Fruit fly (Drosophila melanogaster): Measurements from ENCODE around the gene SWIP.

Gene SWIP

DNA sequence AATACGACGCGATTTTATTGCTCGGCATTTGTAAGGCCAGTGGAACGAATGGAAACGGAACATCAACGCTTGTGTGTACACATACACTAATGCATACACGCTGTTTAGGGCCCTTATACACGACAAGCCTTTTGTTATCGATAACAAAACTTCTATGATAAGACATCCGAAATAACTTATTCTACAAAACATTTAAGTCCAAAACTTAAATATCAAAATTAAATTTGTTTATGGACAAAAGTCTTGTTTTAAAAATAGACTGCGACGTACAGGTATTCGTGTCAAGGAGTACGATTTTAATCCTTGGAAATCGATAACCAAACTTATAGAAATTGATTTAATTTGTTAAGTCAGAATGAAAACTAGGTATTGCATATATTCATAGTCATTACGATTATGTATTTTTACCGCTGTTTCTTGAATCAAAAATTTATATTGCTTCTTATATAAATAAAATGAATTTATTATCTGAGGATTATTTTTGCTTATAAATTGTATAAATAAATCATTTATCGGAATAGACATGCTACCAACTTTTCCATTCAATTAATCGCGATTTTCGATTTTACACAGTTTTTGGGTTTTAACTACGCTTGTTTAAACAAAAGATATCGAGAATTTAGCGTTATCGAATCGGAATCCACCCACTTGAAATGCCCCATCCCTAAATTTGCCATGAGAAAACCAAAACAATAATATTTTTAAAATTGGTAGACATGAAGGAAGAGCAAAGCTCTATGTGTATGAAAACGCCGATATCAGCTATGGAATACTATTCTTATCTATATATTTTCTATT lies at the start of gene SWIP, which contains the start of gene CG9915:
SWIP (plus strand) TSS at position 632 of the 798 bp plus-strand sequence.
CG9915 (minus strand) TSS at position 61 of the 798 bp plus-strand sequence.
- TF ChIP-seq CG14711 (tag; optimal IDR thresholded peaks at IDR 0.05), result peak; percentile 14
- TF ChIP-seq CG5204 (GFP tag; optimal IDR thresholded peaks at IDR 0.05), result no peak
- TF ChIP-seq pad (GFP tag; optimal IDR thresholded peaks at IDR 0.05), result peak; percentile 5
- no peak for TF ChIP-seq Mnt (GFP tag; optimal IDR thresholded peaks at IDR 0.05)
- peak; percentile 43 for TF ChIP-seq CG11617 (GFP tag; optimal IDR thresholded peaks at IDR 0.05)
- TF ChIP-seq bab1 (GFP tag; optimal IDR thresholded peaks at IDR 0.05), result peak; percentile 79
- no peak for TF ChIP-seq Clk (GFP tag; optimal IDR thresholded peaks at IDR 0.05)
- peak; percentile 31 for TF ChIP-seq tj (GFP tag; optimal IDR thresholded peaks at IDR 0.05)
- peak; percentile 55 for TF ChIP-seq kay (GFP tag; ENCODE audit: borderline replicate concordance)
- TF ChIP-seq cic (GFP tag; optimal IDR thresholded peaks at IDR 0.05), result no peak
- TF ChIP-seq Crg-1 (GFP tag; optimal IDR thresholded peaks at IDR 0.05), result peak; percentile 4
- no peak for TF ChIP-seq CG7045 (GFP tag; optimal IDR thresholded peaks at IDR 0.05)
- no peak for TF ChIP-seq CG33017 (tag; optimal IDR thresholded peaks at IDR 0.05)
- TF ChIP-seq CG7101 (tag; optimal IDR thresholded peaks at IDR 0.05), result peak; percentile 1

DNA sequence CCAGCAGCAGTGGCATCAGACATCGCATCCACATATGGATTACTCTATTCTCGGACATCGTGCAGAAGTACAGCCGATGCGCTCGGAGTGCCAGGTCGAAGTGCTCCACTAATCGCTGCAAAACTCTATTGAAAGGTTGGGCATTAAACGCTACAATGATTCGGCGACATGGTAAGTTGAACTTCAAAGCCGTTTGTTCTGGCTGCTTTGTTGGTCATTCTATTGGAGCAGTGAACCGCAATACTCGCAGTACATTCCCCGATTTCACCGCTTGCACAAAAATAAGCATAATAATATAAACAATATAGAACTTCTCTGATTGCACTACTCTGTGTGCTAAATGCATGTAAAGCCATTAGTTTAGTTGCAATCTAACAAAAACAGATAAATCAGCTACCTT lies 47.1 kb upstream of the SWIP start, which contains the start of gene CG12507:
CG12507 (minus strand) TSS at position 101 of the 400 bp plus-strand sequence.
- TF ChIP-seq CG12768 (GFP tag; optimal IDR thresholded peaks at IDR 0.05), result no peak

DNA sequence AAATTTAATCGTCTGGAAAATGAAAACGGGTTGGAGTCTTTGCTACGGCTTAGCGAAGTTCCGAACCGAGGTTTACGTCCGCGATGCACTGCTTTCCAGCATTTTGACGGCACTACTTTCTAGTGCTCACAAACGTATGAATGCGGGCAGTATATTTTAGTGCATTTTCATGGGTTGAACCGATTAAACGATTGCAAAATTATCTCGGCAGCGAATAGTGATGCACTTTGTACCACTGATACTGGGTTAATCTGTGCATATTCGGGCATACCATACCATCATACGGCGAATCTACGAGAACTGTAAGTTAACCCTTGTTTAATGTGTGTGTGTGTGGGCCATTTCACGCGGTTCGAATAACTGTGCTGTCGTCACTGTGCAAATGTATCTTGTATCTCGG lies 42.7 kb upstream of the SWIP start, which contains the start of gene Mfe2:
Mfe2 (plus strand) TSS at position 157 of the 400 bp plus-strand sequence.
- TF ChIP-seq bab1 (GFP tag; optimal IDR thresholded peaks at IDR 0.05) (peak; percentile 70), cic (GFP tag; optimal IDR thresholded peaks at IDR 0.05) (peak; percentile 53), pad (GFP tag; optimal IDR thresholded peaks at IDR 0.05) (peak; percentile 74), CG1620 (GFP tag; optimal IDR thresholded peaks at IDR 0.05) (peak; percentile 86), Clk (GFP tag; optimal IDR thresholded peaks at IDR 0.05) (peak; percentile 6), Hr96 (GFP tag; optimal IDR thresholded peaks at IDR 0.05) (no peak), kay (GFP tag; ENCODE audit: borderline replicate concordance) (no peak), CG14711 (tag; optimal IDR thresholded peaks at IDR 0.05) (peak; percentile 44), CG11617 (GFP tag; optimal IDR thresholded peaks at IDR 0.05) (peak; percentile 63), ovo (GFP tag; optimal IDR thresholded peaks at IDR 0.05) (peak; percentile 76), CG7045 (GFP tag; optimal IDR thresholded peaks at IDR 0.05) (peak; percentile 8), CG12768 (GFP tag; optimal IDR thresholded peaks at IDR 0.05) (peak; percentile 85), toe (GFP tag; optimal IDR thresholded peaks at IDR 0.05) (peak; percentile 49), CG5204 (GFP tag; optimal IDR thresholded peaks at IDR 0.05) (peak; percentile 10), tj (GFP tag; optimal IDR thresholded peaks at IDR 0.05) (peak; percentile 22), cnc (optimal IDR thresholded peaks at IDR 0.05) (no peak), Mnt (GFP tag; optimal IDR thresholded peaks at IDR 0.05) (peak; percentile 74), CG7101 (tag; optimal IDR thresholded peaks at IDR 0.05) (peak; percentile 67), CG33017 (tag; optimal IDR thresholded peaks at IDR 0.05) (peak; percentile 36), Crg-1 (GFP tag; optimal IDR thresholded peaks at IDR 0.05) (peak; percentile 84)

DNA sequence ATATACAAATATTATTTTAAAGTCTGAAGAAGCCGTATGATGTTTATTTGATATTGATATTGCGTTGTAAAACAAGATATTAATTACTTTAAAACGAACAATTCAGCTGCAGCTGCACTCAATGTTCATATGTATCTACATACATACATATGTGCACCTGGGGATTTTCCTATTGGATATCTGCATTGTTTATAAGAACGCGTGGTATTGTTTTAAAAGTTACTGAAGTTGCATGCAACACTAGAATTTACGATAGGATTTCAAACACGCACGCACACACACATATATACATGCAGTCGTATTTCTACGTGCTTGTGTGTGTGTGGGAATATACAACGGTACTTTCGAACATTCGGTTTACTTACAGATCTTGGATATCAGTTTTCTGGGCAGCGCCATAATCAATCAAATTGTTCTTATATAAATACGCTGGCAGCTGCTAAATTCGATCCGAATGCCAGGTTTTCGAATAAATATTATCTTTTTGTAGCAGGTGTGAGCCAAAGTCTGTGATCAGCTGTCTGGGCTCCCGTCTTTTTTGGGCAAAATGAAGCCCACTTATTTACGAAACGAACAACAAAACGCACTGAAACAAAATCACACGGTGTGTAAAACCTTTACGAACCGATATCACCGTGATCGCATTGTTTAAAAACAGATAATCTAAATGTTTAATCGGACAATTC lies 38.2 kb upstream of the SWIP start:
- TF ChIP-seq CG11617 (GFP tag; optimal IDR thresholded peaks at IDR 0.05) (no peak), cic (GFP tag; optimal IDR thresholded peaks at IDR 0.05) (no peak), ovo (GFP tag; optimal IDR thresholded peaks at IDR 0.05) (peak; percentile 48), toe (GFP tag; optimal IDR thresholded peaks at IDR 0.05) (no peak), kay (GFP tag; ENCODE audit: borderline replicate concordance) (no peak)

DNA sequence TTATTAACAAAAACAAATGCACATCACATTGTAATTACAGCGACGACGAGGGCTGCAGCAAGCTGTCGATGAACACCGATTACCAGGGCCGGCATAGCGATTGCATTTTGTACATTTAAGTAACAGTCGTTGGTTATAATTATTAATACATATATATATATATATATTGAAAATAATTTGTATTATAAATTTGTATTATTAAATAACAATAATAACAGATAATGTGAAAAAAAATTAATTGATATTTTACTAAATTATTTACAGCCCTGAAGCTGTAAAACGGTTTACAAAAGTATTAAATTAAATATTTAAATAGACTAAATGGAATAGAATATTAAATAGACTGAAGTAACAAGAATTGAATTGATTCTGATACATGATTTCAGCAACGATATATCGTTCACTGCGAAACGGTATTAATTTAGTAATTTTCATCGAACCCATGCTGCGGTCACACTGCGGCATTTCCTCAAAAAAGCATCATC lies 37.6 kb upstream of the SWIP start, which contains the start of the genes kat80 and Prosalpha4:
kat80 (minus strand) TSS at position 327 of the 485 bp plus-strand sequence.
Prosalpha4 (plus strand) TSS at position 417 of the 485 bp plus-strand sequence.
- TF ChIP-seq cic (GFP tag; optimal IDR thresholded peaks at IDR 0.05) (no peak), Crg-1 (GFP tag; optimal IDR thresholded peaks at IDR 0.05) (no peak), CG33017 (tag; optimal IDR thresholded peaks at IDR 0.05) (no peak), CG7045 (GFP tag; optimal IDR thresholded peaks at IDR 0.05) (no peak), CG14711 (tag; optimal IDR thresholded peaks at IDR 0.05) (peak; percentile 72), Mnt (GFP tag; optimal IDR thresholded peaks at IDR 0.05) (peak; percentile 32), Clk (GFP tag; optimal IDR thresholded peaks at IDR 0.05) (no peak), CG12768 (GFP tag; optimal IDR thresholded peaks at IDR 0.05) (no peak), pad (GFP tag; optimal IDR thresholded peaks at IDR 0.05) (peak; percentile 22), cnc (optimal IDR thresholded peaks at IDR 0.05) (no peak), CG11617 (GFP tag; optimal IDR thresholded peaks at IDR 0.05) (peak; percentile 68), CG5204 (GFP tag; optimal IDR thresholded peaks at IDR 0.05) (no peak), toe (GFP tag; optimal IDR thresholded peaks at IDR 0.05) (peak; percentile 49), kay (GFP tag; ENCODE audit: borderline replicate concordance) (no peak), Hr96 (GFP tag; optimal IDR thresholded peaks at IDR 0.05) (no peak), tj (GFP tag; optimal IDR thresholded peaks at IDR 0.05) (peak; percentile 41), CG1620 (GFP tag; optimal IDR thresholded peaks at IDR 0.05) (peak; percentile 26), CG7101 (tag; optimal IDR thresholded peaks at IDR 0.05) (peak; percentile 68), ovo (GFP tag; optimal IDR thresholded peaks at IDR 0.05) (peak; percentile 20), bab1 (GFP tag; optimal IDR thresholded peaks at IDR 0.05) (no peak)

All from whole organism, adult.